Worm (Caenorhabditis elegans) whole organism, L1 larva: Measurements from ENCODE around the gene ugt-10.

Source experiments
- Y116A8C.19 ChIP-seq: sonication (generic microtip); optimal IDR thresholded peaks from 2 replicates; lab custom pipeline; 2016; ENCODE audit warnings: missing compliant biosample characterization, missing genetic modification characterization, borderline replicate concordance
- aha-1 ChIP-seq: fragments of 150-350 bp; optimal IDR thresholded peaks from 2 replicates; lab custom pipeline; 2014; ENCODE audit warnings: missing biosample characterization, missing genetic modification characterization
- alr-1 ChIP-seq: fragments of 200-800 bp; sonication (Bioruptor generic); optimal IDR thresholded peaks from 2 replicates; lab custom pipeline; 2018; ENCODE audit warnings: borderline replicate concordance, mild to moderate bottlenecking, missing genetic modification characterization, missing compliant biosample characterization
- blmp-1 ChIP-seq: fragments of 150-350 bp; optimal IDR thresholded peaks from 2 replicates; lab custom pipeline; 2014; ENCODE audit warnings: missing biosample characterization, missing genetic modification characterization
- ceh-82 ChIP-seq, 3 experiments: fragments of 150-350 bp in 1 of 3; sonication (generic microtip) in 2 of 3; optimal IDR thresholded peaks; 2 replicates each; lab custom pipeline; 2014 to 2017; ENCODE audit warnings: missing biosample characterization in 3 of 3, missing genetic modification characterization in 3 of 3
- ceh-88 ChIP-seq: fragments of 200-800 bp; sonication (Bioruptor generic); IDR thresholded peaks from 2 replicates; pipeline ENCODE4 v1.3.6; 2022; ENCODE audit warnings: missing genetic modification characterization, missing compliant biosample characterization
- dpl-1 ChIP-seq, 3 experiments: fragments of 150-350 bp in 2 of 3; sonication (generic microtip) in 1 of 3; optimal IDR thresholded peaks; 2 replicates each; lab custom pipeline; 2014 to 2017; ENCODE audit warnings: missing biosample characterization in 3 of 3, missing genetic modification characterization in 3 of 3, missing genetic modification reagents in 3 of 3
- dsc-1 ChIP-seq: sonication (generic microtip); optimal IDR thresholded peaks from 2 replicates; lab custom pipeline; 2016; ENCODE audit warnings: mild to moderate bottlenecking, missing genetic modification characterization, missing compliant biosample characterization
- efl-1 ChIP-seq, 4 experiments: fragments of 150-350 bp; optimal IDR thresholded peaks in 3 of 4; peaks in 1 of 4; 1 replicate in 1 of 4; 2 replicates in 3 of 4; lab custom pipeline; 2014; ENCODE audit warnings: missing biosample characterization in 2 of 4, missing genetic modification characterization in 2 of 4, missing genetic modification reagents in 2 of 4
- egl-13 ChIP-seq: sonication (generic microtip); optimal IDR thresholded peaks from 2 replicates; lab custom pipeline; 2016; ENCODE audit warnings: missing genotype, missing genetic modification reagents, missing genetic modification characterization, missing compliant biosample characterization
- egl-27 ChIP-seq, 2 experiments: fragments of 150-350 bp in 1 of 2; sonication (generic microtip); optimal IDR thresholded peaks; 3 replicates each; lab custom pipeline; 2017 to 2018; ENCODE audit warnings: missing biosample characterization in 2 of 2, missing genetic modification characterization in 2 of 2, missing genetic modification reagents in 2 of 2
- elt-2 ChIP-seq: sonication (generic microtip); optimal IDR thresholded peaks from 2 replicates; lab custom pipeline; 2016; ENCODE audit warnings: missing genetic modification characterization, mild to moderate bottlenecking, inconsistent platforms, missing compliant biosample characterization, missing genetic modification reagents
- elt-3 ChIP-seq, 6 experiments: fragments of 150-350 bp in 1 of 6; sonication (generic microtip); optimal IDR thresholded peaks; 2 replicates each; lab custom pipeline; 2017 to 2018; ENCODE audit warnings: missing biosample characterization in 6 of 6, missing genetic modification characterization in 6 of 6, inconsistent platforms in 1 of 6
- ets-5 ChIP-seq: fragments of 200-800 bp; sonication (Bioruptor generic); IDR thresholded peaks from 2 replicates; pipeline ENCODE4 v1.3.6; 2022; ENCODE audit warnings: missing genetic modification characterization, missing compliant biosample characterization
- fkh-10 ChIP-seq: sonication (generic microtip); optimal IDR thresholded peaks from 2 replicates; lab custom pipeline; 2017; ENCODE audit warnings: missing biosample characterization, missing genetic modification reagents, missing genetic modification characterization
- fkh-8 ChIP-seq: sonication (generic microtip); optimal IDR thresholded peaks from 2 replicates; lab custom pipeline; 2016; ENCODE audit warnings: mild to moderate bottlenecking, missing genetic modification characterization, missing compliant biosample characterization
- fos-1 ChIP-seq: fragments of 150-350 bp; optimal IDR thresholded peaks from 2 replicates; lab custom pipeline; 2014; ENCODE audit warnings: missing biosample characterization, missing genetic modification characterization
- grh-1 ChIP-seq: fragments of 200-800 bp; sonication (Bioruptor generic); IDR thresholded peaks from 2 replicates; pipeline ENCODE4 v1.3.6; 2022; ENCODE audit warnings: missing genetic modification reagents, missing genetic modification characterization, missing compliant biosample characterization
- hlh-4 ChIP-seq: sonication (generic microtip); optimal IDR thresholded peaks from 2 replicates; lab custom pipeline; 2016; ENCODE audit warnings: mild to moderate bottlenecking, missing genetic modification characterization, missing compliant biosample characterization
- lin-14 ChIP-seq: fragments of 200-800 bp; sonication (Bioruptor generic); optimal IDR thresholded peaks from 2 replicates; lab custom pipeline; 2018; ENCODE audit warnings: mild to moderate bottlenecking, missing genetic modification characterization, moderate library complexity, missing compliant biosample characterization
- lin-15B ChIP-seq: fragments of 150-350 bp; sonication (generic microtip); optimal IDR thresholded peaks from 3 replicates; lab custom pipeline; 2014; ENCODE audit warnings: missing biosample characterization, missing genetic modification characterization
- lin-35 ChIP-seq, 2 experiments: fragments of 150-350 bp; optimal IDR thresholded peaks; 2 replicates each; lab custom pipeline; 2014; ENCODE audit warnings: missing biosample characterization in 2 of 2, missing genetic modification characterization in 2 of 2, missing genetic modification reagents in 2 of 2
- lsy-2 ChIP-seq, 2 experiments: fragments of 150-350 bp; optimal IDR thresholded peaks; 2 replicates each; lab custom pipeline; 2014; ENCODE audit warnings: missing biosample characterization in 2 of 2, missing genetic modification characterization in 2 of 2
- mab-9 ChIP-seq: fragments of 200-800 bp; sonication (Bioruptor generic); IDR thresholded peaks from 2 replicates; pipeline ENCODE4 v1.3.6; 2022; ENCODE audit warnings: missing genetic modification reagents, missing genetic modification characterization, missing compliant biosample characterization
- nhr-12 ChIP-seq: sonication (generic microtip); optimal IDR thresholded peaks from 2 replicates; lab custom pipeline; 2017; ENCODE audit warnings: missing biosample characterization, missing genetic modification characterization
- nhr-20 ChIP-seq: sonication (generic microtip); optimal IDR thresholded peaks from 2 replicates; lab custom pipeline; 2016; ENCODE audit warnings: mild to moderate bottlenecking, missing genetic modification characterization, missing compliant biosample characterization
- nhr-71 ChIP-seq: sonication (generic microtip); optimal IDR thresholded peaks from 2 replicates; lab custom pipeline; 2016; ENCODE audit warnings: mild to moderate bottlenecking, missing genetic modification characterization, moderate library complexity, missing compliant biosample characterization
- nhr-84 ChIP-seq: sonication (generic microtip); optimal IDR thresholded peaks from 2 replicates; lab custom pipeline; 2017; ENCODE audit warnings: missing biosample characterization, missing genetic modification characterization
- nhr-85 ChIP-seq: sonication (generic microtip); peaks from one replicate; lab custom pipeline; 2016; ENCODE audit warnings: missing genetic modification characterization, inconsistent platforms, missing compliant biosample characterization
- pag-3 ChIP-seq: sonication (generic microtip); optimal IDR thresholded peaks from 2 replicates; lab custom pipeline; 2017; ENCODE audit warnings: missing genetic modification characterization, mild to moderate bottlenecking, missing compliant biosample characterization, antibody characterized with exemption, borderline replicate concordance; ENCODE audit not compliant: insufficient read depth
- snpc-4 ChIP-seq: fragments of 150-350 bp; optimal IDR thresholded peaks from 2 replicates; lab custom pipeline; 2014; ENCODE audit warnings: missing biosample characterization, missing genetic modification characterization
- snu-23 ChIP-seq: sonication (generic microtip); optimal IDR thresholded peaks from 2 replicates; lab custom pipeline; 2016; ENCODE audit warnings: missing genetic modification characterization, missing compliant biosample characterization
- sptf-1 ChIP-seq: fragments of 150-350 bp; optimal IDR thresholded peaks from 2 replicates; lab custom pipeline; 2014; ENCODE audit warnings: missing biosample characterization, missing genetic modification characterization
- swsn-7 ChIP-seq: sonication (generic microtip); optimal IDR thresholded peaks from 2 replicates; lab custom pipeline; 2016; ENCODE audit warnings: missing genetic modification characterization, missing compliant biosample characterization
- tbx-2 ChIP-seq: sonication (generic microtip); optimal IDR thresholded peaks from 2 replicates; lab custom pipeline; 2016; ENCODE audit warnings: missing genetic modification characterization, missing compliant biosample characterization
- tlp-1 ChIP-seq: fragments of 150-350 bp; optimal IDR thresholded peaks from 2 replicates; lab custom pipeline; 2014; ENCODE audit warnings: missing biosample characterization, missing genetic modification characterization
- xbp-1 ChIP-seq: sonication (generic microtip); optimal IDR thresholded peaks from 2 replicates; lab custom pipeline; 2016; ENCODE audit warnings: missing genetic modification characterization, missing compliant biosample characterization
- ztf-4 ChIP-seq: fragments of 150-350 bp; optimal IDR thresholded peaks from 2 replicates; lab custom pipeline; 2014; ENCODE audit warnings: missing biosample characterization, missing genetic modification characterization

ugt-10 gene

ce11 chrV:4889976-4890479 lies 9.9 kb downstream of the ugt-10 start, which contains the start of gene T19H12.2:
Gene T19H12.2, plus strand, starts transcription at chrV:4890429.
- TF ChIP-seq lsy-2 (tag; optimal IDR thresholded peaks at IDR 0.05; lab: Kevin White, UChicago) (peak in 1 of 2 experiments; percentile 57), blmp-1 (tag; lab: Kevin White, UChicago) (peak; percentile 22), sptf-1 (no peak), nhr-12 (tag; lab: Kevin White, UChicago) (no peak)

- TF ChIP-seq fos-1 (no peak), nhr-85 (tag; lab: Kevin White, UChicago) (peak; percentile 74), fkh-8 (tag; lab: Kevin White, UChicago) (no peak), efl-1 (optimal IDR thresholded peaks at IDR 0.05; lab: Kevin White, UChicago) (no peak), efl-1 (GFP tag; optimal IDR thresholded peaks at IDR 0.05 in 1 of 2; lab: Kevin White, UChicago) (no peak), elt-2 (peak; percentile 49), ceh-82 (tag; optimal IDR thresholded peaks at IDR 0.05; lab: Kevin White, UChicago) (no peak), nhr-20 (peak; percentile 52), mab-9 (no peak), lin-35 (GFP tag; optimal IDR thresholded peaks at IDR 0.05; lab: Kevin White, UChicago) (peak in 1 of 2 experiments; percentile 34), elt-3 (tag; optimal IDR thresholded peaks at IDR 0.05; lab: Kevin White, UChicago) (peak in 2 of 6 experiments; percentile 10 to 37), ceh-88 (GFP tag; lab: Robert Waterston, UW) (no peak), snu-23 (GFP tag; lab: Kevin White, UChicago) (peak; percentile 26), hlh-4 (tag; lab: Kevin White, UChicago) (no peak), nhr-71 (tag; lab: Kevin White, UChicago) (peak; percentile 48), aha-1 (no peak), dpl-1 (GFP tag; optimal IDR thresholded peaks at IDR 0.05; lab: Kevin White, UChicago) (no peak), snpc-4 (no peak), ets-5 (no peak), pag-3 (no peak), nhr-84 (tag; lab: Kevin White, UChicago) (no peak), Y116A8C.19 (tag; lab: Kevin White, UChicago) (no peak), lin-14 (GFP tag; lab: Kevin White, UChicago) (peak; percentile 61)
These were observed 10.4 kb downstream of the ugt-10 start, which contains the start of gene ugt-12 for ce11 chrV:4889477-4889876. Gene ugt-12, minus strand, starts transcription at chrV:4889629.

DNA sequence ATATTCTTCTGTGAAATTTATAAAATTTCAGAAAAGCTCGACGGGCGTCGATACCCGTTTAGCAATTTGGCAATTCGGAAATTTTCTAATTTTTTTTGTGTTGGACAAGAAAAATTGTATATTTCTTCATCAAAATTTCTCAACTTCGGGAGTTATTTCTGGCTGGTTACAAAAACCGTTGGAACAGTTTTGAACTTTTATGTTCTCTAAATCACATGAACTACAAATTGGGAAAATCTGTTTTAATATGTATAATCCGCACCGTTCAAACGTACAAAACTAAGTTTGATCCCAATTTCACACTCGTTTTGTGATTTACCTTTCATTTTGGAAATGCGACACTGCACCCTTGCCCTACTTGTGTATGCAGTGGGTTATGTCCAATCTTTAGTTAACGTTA lies 14.5 kb downstream of the ugt-10 start, which contains the start of gene T19H12.3:
Gene T19H12.3, plus strand, starts transcription at position 301 of the 400 bp plus-strand sequence.
- TF ChIP-seq ztf-4 (tag; lab: Kevin White, UChicago) (no peak), lin-14 (GFP tag; lab: Kevin White, UChicago) (no peak), alr-1 (tag; lab: Kevin White, UChicago) (no peak), egl-13 (tag; lab: Kevin White, UChicago) (no peak), tbx-2 (no peak), grh-1 (GFP tag; lab: Robert Waterston, UW) (no peak), fkh-10 (no peak), swsn-7 (tag; lab: Kevin White, UChicago) (no peak), nhr-12 (tag; lab: Kevin White, UChicago) (no peak), dsc-1 (no peak), tlp-1 (tag; lab: Kevin White, UChicago) (no peak), elt-3 (tag; optimal IDR thresholded peaks at IDR 0.05; lab: Kevin White, UChicago) (no peak), nhr-85 (tag; lab: Kevin White, UChicago) (no peak), aha-1 (no peak), xbp-1 (tag; lab: Kevin White, UChicago) (no peak)

ce11 chrV:4884490-4884889 lies 15.4 kb downstream of the ugt-10 start, which contains the start of gene T19H12.12:
Gene T19H12.12, plus strand, starts transcription at chrV:4884790.
- no peak for TF ChIP-seq lin-14 (GFP tag; lab: Kevin White, UChicago)
- TF ChIP-seq pag-3: no peak
- TF ChIP-seq ceh-82 (tag; optimal IDR thresholded peaks at IDR 0.05; lab: Kevin White, UChicago): no peak
- TF ChIP-seq sptf-1: no peak
- TF ChIP-seq lin-15B (tag; lab: Kevin White, UChicago): no peak
- TF ChIP-seq egl-27 (tag; optimal IDR thresholded peaks at IDR 0.05; lab: Kevin White, UChicago): no peak
- no peak for TF ChIP-seq grh-1 (GFP tag; lab: Robert Waterston, UW)
